Worm (Caenorhabditis elegans) whole organism, L3 larva: ENCODE results near the gene ufbp-1.

Experiments
- ama-1 ChIP-seq: fragments of 150-350 bp; optimal IDR thresholded peaks from 2 replicates; lab custom pipeline; 2018
- ceh-16 ChIP-seq: sonication (generic microtip); optimal IDR thresholded peaks from 2 replicates; lab custom pipeline; 2017; ENCODE audit warnings: missing biosample characterization, missing genetic modification characterization
- ceh-9 ChIP-seq: sonication (generic microtip); optimal IDR thresholded peaks from 2 replicates; lab custom pipeline; 2018; ENCODE audit warnings: missing biosample characterization, missing genetic modification characterization
- nhr-25 ChIP-seq: sonication (generic microtip); optimal IDR thresholded peaks from 2 replicates; lab custom pipeline; 2017; ENCODE audit warnings: missing biosample characterization, missing genetic modification characterization

DNA sequence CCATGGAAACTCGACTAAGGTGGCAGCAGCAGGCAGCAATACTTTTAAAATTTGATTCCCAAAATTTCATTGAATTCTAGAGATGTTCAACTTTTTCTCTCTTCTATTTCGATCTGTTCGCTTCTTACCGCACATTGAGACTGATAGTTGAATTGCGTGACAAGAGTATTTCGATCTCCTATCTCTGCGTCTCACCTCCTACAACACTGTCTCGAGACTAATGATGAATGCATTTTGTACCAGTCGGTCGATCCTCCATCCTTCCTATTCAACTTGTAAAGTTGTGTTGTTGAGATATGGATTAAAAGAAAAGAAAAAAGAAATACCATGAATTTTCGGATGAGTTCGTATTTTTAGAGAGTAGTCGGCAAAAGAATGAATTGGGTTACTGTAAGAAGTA is 7.8 kb upstream of the ufbp-1 start:
- TF ChIP-seq nhr-25 (no peak), ceh-9 (tag; lab: Kevin White, UChicago) (no peak), ama-1 (lab: Kevin White, UChicago) (no peak), ceh-16 (tag; lab: Kevin White, UChicago) (no peak)
